Fruit fly (Drosophila melanogaster) whole organism, embryonic: ENCODE results near the gene CG10589.

Experiments
- Bgb ChIP-seq: fragments of 200-800 bp; sonication (Bioruptor generic); IDR thresholded peaks from 2 replicates; pipeline ENCODE4 v1.3.6; 2022; ENCODE audit warnings: missing biosample characterization, missing genetic modification characterization; ENCODE audit not compliant: partially characterized antibody
- CG10979 ChIP-seq: fragments of 200-800 bp; sonication (Bioruptor generic); optimal IDR thresholded peaks from 2 replicates; lab custom pipeline; 2018; ENCODE audit warnings: missing biosample characterization, mild to moderate bottlenecking, missing genetic modification characterization, moderate library complexity
- CG13775 ChIP-seq: fragments of 200-800 bp; sonication (Bioruptor generic); optimal IDR thresholded peaks from 3 replicates; lab custom pipeline; 2017; ENCODE audit warnings: missing biosample characterization, mild to moderate bottlenecking, missing genetic modification characterization
- CG1602 ChIP-seq: fragments of 200-800 bp; sonication (Bioruptor generic); optimal IDR thresholded peaks from 3 replicates; lab custom pipeline; 2016; ENCODE audit warnings: missing biosample characterization, missing genetic modification characterization
- CG17385 ChIP-seq: fragments of 200-800 bp; sonication (Bioruptor generic); optimal IDR thresholded peaks from 3 replicates; lab custom pipeline; 2018; ENCODE audit warnings: missing biosample characterization, mild to moderate bottlenecking, missing genetic modification characterization
- CG17829 ChIP-seq: fragments of 200-800 bp; optimal IDR thresholded peaks from 2 replicates; lab custom pipeline; 2019; ENCODE audit warnings: missing biosample characterization, mild to moderate bottlenecking, missing genetic modification characterization, moderate library complexity
- CG17912 ChIP-seq: fragments of 200-800 bp; sonication (Bioruptor generic); optimal IDR thresholded peaks from 2 replicates; lab custom pipeline; 2018; ENCODE audit warnings: missing biosample characterization, mild to moderate bottlenecking, missing genetic modification characterization
- CG2120 ChIP-seq: fragments of 200-800 bp; sonication (Bioruptor generic); optimal IDR thresholded peaks from 3 replicates; lab custom pipeline; 2016; ENCODE audit warnings: missing biosample characterization, missing genetic modification characterization
- CG2678 ChIP-seq: fragments of 200-800 bp; sonication (Bioruptor generic); optimal IDR thresholded peaks from 3 replicates; lab custom pipeline; 2019; ENCODE audit warnings: missing biosample characterization, mild to moderate bottlenecking, missing genetic modification characterization, moderate library complexity
- CG2712 ChIP-seq: fragments of 200-800 bp; optimal IDR thresholded peaks from 3 replicates; lab custom pipeline; 2019; ENCODE audit warnings: missing biosample characterization, mild to moderate bottlenecking, missing genetic modification characterization, moderate library complexity
- CG31388 ChIP-seq: fragments of 200-800 bp; sonication (Bioruptor generic); optimal IDR thresholded peaks from 2 replicates; lab custom pipeline; 2016; ENCODE audit warnings: missing biosample characterization, missing genetic modification characterization
- CG42726 ChIP-seq: fragments of 200-800 bp; sonication (Bioruptor generic); IDR thresholded peaks from 2 replicates; pipeline ENCODE4 v1.3.6; 2022; ENCODE audit warnings: missing biosample characterization, missing genetic modification characterization; ENCODE audit not compliant: partially characterized antibody
- CG5180 ChIP-seq: fragments of 200-800 bp; sonication (Bioruptor generic); optimal IDR thresholded peaks from 3 replicates; lab custom pipeline; 2017; ENCODE audit warnings: missing biosample characterization, missing genetic modification characterization, mild to moderate bottlenecking, moderate library complexity, missing genetic modification reagents
- CG5953 ChIP-seq: fragments of 200-800 bp; sonication (Bioruptor generic); IDR thresholded peaks from 2 replicates; pipeline ENCODE4 v1.3.6; 2022; ENCODE audit warnings: missing biosample characterization, missing genetic modification characterization
- CG6272 ChIP-seq: fragments of 200-800 bp; sonication (Bioruptor generic); IDR thresholded peaks from 2 replicates; pipeline ENCODE4 v1.3.6; 2022; ENCODE audit warnings: missing biosample characterization, missing genetic modification characterization
- CG8388 ChIP-seq: fragments of 200-800 bp; sonication (Bioruptor generic); optimal IDR thresholded peaks from 2 replicates; lab custom pipeline; 2019; ENCODE audit warnings: missing biosample characterization, mild to moderate bottlenecking, missing genetic modification characterization, moderate library complexity
- CG9876 ChIP-seq: fragments of 200-800 bp; sonication (Bioruptor generic); optimal IDR thresholded peaks from 2 replicates; lab custom pipeline; 2016; ENCODE audit warnings: missing biosample characterization, missing genetic modification characterization
- Dfd ChIP-seq, 2 experiments: fragments of >200 bp; optimal IDR thresholded peaks; 2 replicates each; lab custom pipeline; 2017; ENCODE audit warnings: missing biosample characterization in 2 of 2, missing genetic modification characterization in 2 of 2
- E2f1 ChIP-seq: fragments of 200-800 bp; sonication (Bioruptor generic); IDR thresholded peaks from 2 replicates; pipeline ENCODE4 v1.3.6; 2022; ENCODE audit warnings: missing biosample characterization, missing genetic modification characterization
- HLH54F ChIP-seq: fragments of 200-800 bp; sonication (Bioruptor generic); optimal IDR thresholded peaks from 3 replicates; lab custom pipeline; 2016; ENCODE audit warnings: missing biosample characterization, missing genetic modification characterization
- Hr51 ChIP-seq, 2 experiments: fragments of 200-800 bp; sonication (Bioruptor generic); optimal IDR thresholded peaks; 2 replicates in 1 of 2; 3 replicates in 1 of 2; lab custom pipeline; 2016 to 2018; ENCODE audit warnings: missing biosample characterization in 2 of 2, missing genetic modification characterization in 2 of 2, mild to moderate bottlenecking in 1 of 2, moderate library complexity in 1 of 2
- Med ChIP-seq: fragments of 200-800 bp; sonication (Bioruptor generic); peaks from one replicate; lab custom pipeline; 2016; ENCODE audit warnings: missing biosample characterization, missing genetic modification characterization, mild to moderate bottlenecking, inconsistent platforms, moderate library complexity
- Oli ChIP-seq: fragments of 200-800 bp; sonication (Bioruptor generic); optimal IDR thresholded peaks from 2 replicates; lab custom pipeline; 2018; ENCODE audit warnings: missing biosample characterization, mild to moderate bottlenecking, missing genetic modification characterization, moderate library complexity
- abd-A ChIP-seq: fragments of 200-800 bp; sonication (Bioruptor generic); optimal IDR thresholded peaks from 3 replicates; lab custom pipeline; 2019; ENCODE audit warnings: missing biosample characterization, mild to moderate bottlenecking, missing genetic modification characterization, moderate library complexity
- bigmax ChIP-seq: fragments of 200-800 bp; sonication (Bioruptor generic); optimal IDR thresholded peaks from 2 replicates; lab custom pipeline; 2018; ENCODE audit warnings: missing biosample characterization, mild to moderate bottlenecking, missing genetic modification characterization
- bsh ChIP-seq, 2 experiments: fragments of 200-800 bp; sonication (Bioruptor generic); optimal IDR thresholded peaks; 2 replicates each; lab custom pipeline; 2017 to 2018; ENCODE audit warnings: mild to moderate bottlenecking in 2 of 2, missing biosample characterization in 2 of 2, missing genetic modification characterization in 2 of 2, moderate library complexity in 1 of 2
- chm ChIP-seq: fragments of 200-800 bp; sonication (Bioruptor generic); IDR thresholded peaks from 2 replicates; pipeline ENCODE4 v1.3.6; 2022; ENCODE audit warnings: missing biosample characterization, missing genetic modification characterization
- ci ChIP-seq: fragments of 200-800 bp; sonication (Bioruptor generic); IDR thresholded peaks from 3 replicates; pipeline ENCODE4 v1.3.6; 2022; ENCODE audit warnings: missing biosample characterization, missing genetic modification characterization
- eve ChIP-seq, 2 experiments: fragments of >200 bp; optimal IDR thresholded peaks; 2 replicates each; lab custom pipeline; 2017; ENCODE audit warnings: missing biosample characterization in 2 of 2, missing genetic modification characterization in 2 of 2
- fd96Cb ChIP-seq: fragments of 200-800 bp; sonication (Bioruptor generic); optimal IDR thresholded peaks from 2 replicates; lab custom pipeline; 2018; ENCODE audit warnings: missing biosample characterization, mild to moderate bottlenecking, missing genetic modification characterization, moderate library complexity
- grau ChIP-seq: fragments of 200-800 bp; optimal IDR thresholded peaks from 3 replicates; lab custom pipeline; 2019; ENCODE audit warnings: missing biosample characterization, mild to moderate bottlenecking, missing genetic modification characterization, moderate library complexity
- ind ChIP-seq: fragments of 200-800 bp; sonication (Bioruptor generic); optimal IDR thresholded peaks from 3 replicates; lab custom pipeline; 2016; ENCODE audit warnings: missing biosample characterization, missing genetic modification characterization
- lmd ChIP-seq: fragments of 200-800 bp; sonication (Bioruptor generic); IDR thresholded peaks from 2 replicates; pipeline ENCODE4 v1.3.6; 2022; ENCODE audit warnings: missing biosample characterization, missing genetic modification characterization
- lola ChIP-seq, 3 experiments: fragments of >200 bp in 2 of 3; fragments of 200-800 bp in 1 of 3; sonication (Bioruptor generic) in 1 of 3; optimal IDR thresholded peaks; 2 replicates each; lab custom pipeline; 2017 to 2019; ENCODE audit warnings: missing biosample characterization in 3 of 3, missing genetic modification characterization in 3 of 3, mild to moderate bottlenecking in 1 of 3, moderate library complexity in 1 of 3
- mam ChIP-seq: fragments of 200-800 bp; sonication (Bioruptor generic); optimal IDR thresholded peaks from 3 replicates; lab custom pipeline; 2016; ENCODE audit warnings: missing biosample characterization, missing genetic modification characterization
- odd ChIP-seq: fragments of 200-800 bp; sonication (Bioruptor generic); optimal IDR thresholded peaks from 2 replicates; lab custom pipeline; 2017; ENCODE audit warnings: missing biosample characterization, mild to moderate bottlenecking, missing genetic modification characterization
- phol ChIP-seq: fragments of 200-800 bp; sonication (Bioruptor generic); optimal IDR thresholded peaks from 3 replicates; lab custom pipeline; 2018; ENCODE audit warnings: missing biosample characterization, mild to moderate bottlenecking, missing genetic modification characterization, moderate library complexity
- pum ChIP-seq: fragments of 200-800 bp; sonication (Bioruptor generic); optimal IDR thresholded peaks from 2 replicates; lab custom pipeline; 2016; ENCODE audit warnings: missing biosample characterization, missing genetic modification characterization
- seq ChIP-seq: fragments of 200-800 bp; sonication (Bioruptor generic); IDR thresholded peaks from 2 replicates; pipeline ENCODE4 v1.3.6; 2022; ENCODE audit warnings: missing biosample characterization, missing genetic modification characterization
- slbo ChIP-seq: fragments of 200-800 bp; sonication (Bioruptor generic); IDR thresholded peaks from 2 replicates; pipeline ENCODE4 v1.3.6; 2022; ENCODE audit warnings: missing biosample characterization, missing genetic modification characterization
- slp2 ChIP-seq: fragments of 200-800 bp; sonication (Bioruptor generic); optimal IDR thresholded peaks from 2 replicates; lab custom pipeline; 2016; ENCODE audit warnings: missing biosample characterization, missing genetic modification characterization
- sr ChIP-seq: fragments of 200-800 bp; sonication (Bioruptor generic); IDR thresholded peaks from 3 replicates; pipeline ENCODE4 v1.3.6; 2022; ENCODE audit warnings: missing biosample characterization, missing genetic modification characterization
- unpg ChIP-seq: fragments of 200-800 bp; sonication (Bioruptor generic); optimal IDR thresholded peaks from 3 replicates; lab custom pipeline; 2018; ENCODE audit warnings: missing biosample characterization, mild to moderate bottlenecking, missing genetic modification characterization, moderate library complexity
- vnd ChIP-seq: fragments of 200-800 bp; sonication (Bioruptor generic); IDR thresholded peaks from 3 replicates; pipeline ENCODE4 v1.3.6; 2022; ENCODE audit warnings: missing biosample characterization, missing genetic modification characterization; ENCODE audit not compliant: partially characterized antibody

CG10589 gene

dm6 chr3L:20921859-20922258, 5.8 kb upstream of the CG10589 start (continued):
- TF ChIP-seq Bgb (GFP tag; lab: Robert Waterston, UW) (no peak), vnd (GFP tag; lab: Robert Waterston, UW) (no peak), CG10979 (tag; lab: Kevin White, UChicago) (peak; percentile 39), eve (GFP tag; optimal IDR thresholded peaks at IDR 0.05; lab: Kevin White, UChicago) (peak in 1 of 2 experiments; percentile 48), abd-A (tag; lab: Kevin White, UChicago) (no peak), CG17829 (tag; lab: Kevin White, UChicago) (peak; percentile 51), phol (peak; percentile 41), Hr51 (GFP tag; optimal IDR thresholded peaks at IDR 0.05; lab: Kevin White, UChicago) (peak in 1 of 2 experiments; percentile 22), Med (peak; percentile 45), CG8388 (peak; percentile 6), chm (GFP tag; lab: Robert Waterston, UW) (no peak), ind (GFP tag; lab: Kevin White, UChicago) (no peak), lmd (GFP tag; lab: Robert Waterston, UW) (no peak), Oli (tag; lab: Kevin White, UChicago) (peak; percentile 38), slbo (peak; percentile 32), CG1602 (GFP tag; lab: Kevin White, UChicago) (peak; percentile 5), bigmax (GFP tag; lab: Kevin White, UChicago) (no peak), CG6272 (GFP tag; lab: Robert Waterston, UW) (no peak), CG9876 (GFP tag; lab: Kevin White, UChicago) (no peak), ci (GFP tag; lab: Robert Waterston, UW) (no peak), mam (peak; percentile 16), grau (tag; lab: Kevin White, UChicago) (peak; percentile 90), bsh (GFP tag; optimal IDR thresholded peaks at IDR 0.05; lab: Kevin White, UChicago) (peak in 1 of 2 experiments; percentile 14), CG2712 (tag; lab: Kevin White, UChicago) (peak; percentile 35), pum (no peak), fd96Cb (peak; percentile 25), E2f1 (GFP tag; lab: Robert Waterston, UW) (no peak), CG42726 (GFP tag; lab: Robert Waterston, UW) (no peak), Dfd (GFP tag; optimal IDR thresholded peaks at IDR 0.05; lab: Kevin White, UChicago) (no peak), odd (GFP tag; lab: Kevin White, UChicago) (no peak), sr (GFP tag; lab: Robert Waterston, UW) (no peak), CG2678 (tag; lab: Kevin White, UChicago) (peak; percentile 54), CG5953 (no peak), HLH54F (no peak), seq (no peak), CG17912 (GFP tag; lab: Kevin White, UChicago) (no peak), lola (GFP tag; optimal IDR thresholded peaks at IDR 0.05; lab: Kevin White, UChicago) (peak in 1 of 3 experiments; percentile 28), CG2120 (GFP tag; lab: Kevin White, UChicago) (peak; percentile 49), unpg (GFP tag; lab: Kevin White, UChicago) (peak; percentile 3), slp2 (GFP tag; lab: Kevin White, UChicago) (no peak), CG5180 (GFP tag; lab: Kevin White, UChicago) (no peak), CG17385 (GFP tag; lab: Kevin White, UChicago) (no peak), CG13775 (GFP tag; lab: Kevin White, UChicago) (peak; percentile 4), CG31388 (GFP tag; lab: Kevin White, UChicago) (no peak)
